Fruit fly (Drosophila melanogaster) whole organism, embryonic: Measurements from ENCODE around the gene Nelf-E.

Experiments
- Atf-2 ChIP-seq: fragments of 200-800 bp; sonication (Bioruptor generic); optimal IDR thresholded peaks from 2 replicates; lab custom pipeline; 2016; ENCODE audit warnings: missing biosample characterization, missing genetic modification characterization
- Awh ChIP-seq: fragments of 200-800 bp; sonication (Bioruptor generic); IDR thresholded peaks from 2 replicates; pipeline ENCODE4, ENCODE4 v1.3.6; 2022; ENCODE audit warnings: missing biosample characterization, missing genetic modification characterization
- CG10366 ChIP-seq: fragments of 200-800 bp; sonication (Bioruptor generic); IDR thresholded peaks from 2 replicates; pipeline ENCODE4 v1.3.6; 2022; ENCODE audit warnings: missing biosample characterization, missing genetic modification characterization
- CG10431 ChIP-seq: fragments of 200-800 bp; sonication (Bioruptor generic); optimal IDR thresholded peaks from 3 replicates; lab custom pipeline; 2018; ENCODE audit warnings: missing biosample characterization, mild to moderate bottlenecking, missing genetic modification characterization
- CG12071 ChIP-seq: fragments of 200-800 bp; sonication (Bioruptor generic); optimal IDR thresholded peaks from 3 replicates; lab custom pipeline; 2018; ENCODE audit warnings: missing biosample characterization, mild to moderate bottlenecking, missing genetic modification characterization
- CG14014 ChIP-seq: fragments of 200-800 bp; sonication (Bioruptor generic); IDR thresholded peaks from 2 replicates; pipeline ENCODE4 v1.3.6; 2022; ENCODE audit warnings: missing biosample characterization, missing genetic modification characterization
- CG15514 ChIP-seq: fragments of 200-800 bp; sonication (Bioruptor generic); optimal IDR thresholded peaks from 3 replicates; lab custom pipeline; 2017; ENCODE audit warnings: missing biosample characterization, missing genetic modification characterization, mild to moderate bottlenecking, moderate library complexity, missing genetic modification reagents
- CG1647 ChIP-seq: fragments of 200-800 bp; sonication (Bioruptor generic); optimal IDR thresholded peaks from 3 replicates; lab custom pipeline; 2016; ENCODE audit warnings: missing biosample characterization, missing genetic modification characterization
- CG18476 ChIP-seq: fragments of 200-800 bp; sonication (Bioruptor generic); optimal IDR thresholded peaks from 2 replicates; lab custom pipeline; 2016; ENCODE audit warnings: missing biosample characterization, mild to moderate bottlenecking, missing genetic modification characterization
- CG18764 ChIP-seq: fragments of 200-800 bp; sonication (Bioruptor generic); optimal IDR thresholded peaks from 3 replicates; lab custom pipeline; 2016; ENCODE audit warnings: missing biosample characterization, missing genetic modification characterization
- CG2120 ChIP-seq: fragments of 200-800 bp; sonication (Bioruptor generic); optimal IDR thresholded peaks from 3 replicates; lab custom pipeline; 2016; ENCODE audit warnings: missing biosample characterization, missing genetic modification characterization
- CG2199 ChIP-seq: fragments of 200-800 bp; sonication (Bioruptor generic); IDR thresholded peaks from 3 replicates; pipeline ENCODE4 v1.3.6; 2022; ENCODE audit warnings: missing biosample characterization, missing genetic modification characterization
- CG31224 ChIP-seq: fragments of 200-800 bp; sonication (Bioruptor generic); IDR thresholded peaks from 2 replicates; pipeline ENCODE4 v1.3.6; 2022; ENCODE audit warnings: missing biosample characterization, missing genetic modification characterization
- CG31441 ChIP-seq: fragments of 200-800 bp; sonication (Bioruptor generic); IDR thresholded peaks from 2 replicates; pipeline ENCODE4 v1.3.6; 2022; ENCODE audit warnings: missing biosample characterization, missing genetic modification characterization
- CG3163 ChIP-seq: fragments of 200-800 bp; sonication (Bioruptor generic); optimal IDR thresholded peaks from 3 replicates; lab custom pipeline; 2016; ENCODE audit warnings: missing biosample characterization, missing genetic modification characterization
- CG4328 ChIP-seq: fragments of 200-800 bp; sonication (Bioruptor generic); optimal IDR thresholded peaks from 3 replicates; lab custom pipeline; 2017; ENCODE audit warnings: missing biosample characterization, missing genetic modification reagents, missing genetic modification characterization
- CG5953 ChIP-seq: fragments of 200-800 bp; sonication (Bioruptor generic); IDR thresholded peaks from 2 replicates; pipeline ENCODE4 v1.3.6; 2022; ENCODE audit warnings: missing biosample characterization, missing genetic modification characterization
- CG8359 ChIP-seq: fragments of 200-800 bp; sonication (Bioruptor generic); optimal IDR thresholded peaks from 2 replicates; lab custom pipeline; 2017; ENCODE audit warnings: missing biosample characterization, mild to moderate bottlenecking, missing genetic modification characterization, borderline replicate concordance
- Dek ChIP-seq: fragments of 200-800 bp; sonication (Bioruptor generic); optimal IDR thresholded peaks from 3 replicates; lab custom pipeline; 2019; ENCODE audit warnings: missing biosample characterization, mild to moderate bottlenecking, missing genetic modification characterization, moderate library complexity
- Fer3 ChIP-seq: fragments of 200-800 bp; sonication (Bioruptor generic); optimal IDR thresholded peaks from 2 replicates; lab custom pipeline; 2018; ENCODE audit warnings: missing biosample characterization, mild to moderate bottlenecking, missing genetic modification characterization, moderate library complexity
- HLHmδ ChIP-seq: fragments of 200-800 bp; sonication (Bioruptor generic); optimal IDR thresholded peaks from 2 replicates; lab custom pipeline; 2018; ENCODE audit warnings: missing biosample characterization, mild to moderate bottlenecking, missing genetic modification characterization, moderate library complexity
- HmgD ChIP-seq: fragments of 200-800 bp; sonication (Bioruptor generic); optimal IDR thresholded peaks from 3 replicates; lab custom pipeline; 2016; ENCODE audit warnings: missing biosample characterization, missing genetic modification characterization
- Mes4 ChIP-seq: fragments of 200-800 bp; sonication (Bioruptor generic); optimal IDR thresholded peaks from 2 replicates; lab custom pipeline; 2016; ENCODE audit warnings: missing biosample characterization, missing genetic modification characterization
- NC2α ChIP-seq: fragments of 200-800 bp; sonication (Bioruptor generic); optimal IDR thresholded peaks from 2 replicates; lab custom pipeline; 2016; ENCODE audit warnings: missing biosample characterization, missing genetic modification characterization
- NK7.1 ChIP-seq: fragments of 200-800 bp; sonication (Bioruptor generic); optimal IDR thresholded peaks from 3 replicates; lab custom pipeline; 2016; ENCODE audit warnings: missing biosample characterization, missing genetic modification characterization
- Rfx ChIP-seq: fragments of 200-800 bp; sonication (Bioruptor generic); IDR thresholded peaks from 2 replicates; pipeline ENCODE4 v1.3.6; 2022; ENCODE audit warnings: missing biosample characterization, missing genetic modification characterization
- Sox102F ChIP-seq: fragments of 200-800 bp; sonication (Bioruptor generic); optimal IDR thresholded peaks from 2 replicates; lab custom pipeline; 2018; ENCODE audit warnings: missing biosample characterization, mild to moderate bottlenecking, missing genetic modification characterization, moderate library complexity
- Xrp1 ChIP-seq: fragments of 200-800 bp; sonication (Bioruptor generic); IDR thresholded peaks from 2 replicates; pipeline ENCODE4 v1.3.6; 2022; ENCODE audit warnings: missing biosample characterization, missing genetic modification characterization
- YL-1 ChIP-seq: fragments of 200-800 bp; sonication (Bioruptor generic); optimal IDR thresholded peaks from 3 replicates; lab custom pipeline; 2017; ENCODE audit warnings: missing biosample characterization, mild to moderate bottlenecking, missing genetic modification characterization
- ac ChIP-seq: fragments of 200-800 bp; sonication (Bioruptor generic); optimal IDR thresholded peaks from 3 replicates; lab custom pipeline; 2017; ENCODE audit warnings: missing biosample characterization, mild to moderate bottlenecking, missing genetic modification characterization
- ato ChIP-seq: fragments of 200-800 bp; sonication (Bioruptor generic); IDR thresholded peaks from 2 replicates; pipeline ENCODE4 v1.3.6; 2022; ENCODE audit warnings: missing biosample characterization, missing genetic modification characterization; ENCODE audit not compliant: partially characterized antibody
- bowl ChIP-seq: fragments of 200-800 bp; sonication (Bioruptor generic); IDR thresholded peaks from 2 replicates; pipeline ENCODE4 v1.3.6; 2022; ENCODE audit warnings: missing biosample characterization, missing genetic modification characterization
- disco-r ChIP-seq: fragments of 200-800 bp; sonication (Bioruptor generic); optimal IDR thresholded peaks from 2 replicates; lab custom pipeline; 2016; ENCODE audit warnings: missing biosample characterization, missing genetic modification characterization
- dpn ChIP-seq, 2 experiments: fragments of 200-800 bp; sonication (Bioruptor generic); optimal IDR thresholded peaks; 3 replicates each; lab custom pipeline; 2016; ENCODE audit warnings: missing biosample characterization in 2 of 2, missing genetic modification characterization in 2 of 2
- fru ChIP-seq: fragments of >200 bp; optimal IDR thresholded peaks from 2 replicates; lab custom pipeline; 2017
- gsb ChIP-seq: fragments of 200-800 bp; sonication (Bioruptor generic); IDR thresholded peaks from 2 replicates; pipeline ENCODE4 v1.3.6; 2022; ENCODE audit warnings: missing biosample characterization, missing genetic modification characterization
- hb ChIP-seq: fragments of 200-800 bp; sonication (Bioruptor generic); IDR thresholded peaks from 3 replicates; pipeline ENCODE4 v1.3.6; 2022; ENCODE audit warnings: missing biosample characterization, missing genetic modification characterization; ENCODE audit not compliant: partially characterized antibody
- lab ChIP-seq: fragments of 200-800 bp; sonication (Bioruptor generic); optimal IDR thresholded peaks from 3 replicates; lab custom pipeline; 2017; ENCODE audit warnings: missing biosample characterization, missing genetic modification characterization, mild to moderate bottlenecking, moderate library complexity, missing genetic modification reagents
- mam ChIP-seq: fragments of 200-800 bp; sonication (Bioruptor generic); optimal IDR thresholded peaks from 3 replicates; lab custom pipeline; 2016; ENCODE audit warnings: missing biosample characterization, missing genetic modification characterization
- nom ChIP-seq: fragments of 200-800 bp; sonication (Bioruptor generic); optimal IDR thresholded peaks from 2 replicates; lab custom pipeline; 2017; ENCODE audit warnings: missing biosample characterization, missing genetic modification characterization, mild to moderate bottlenecking, moderate library complexity, missing genetic modification reagents
- onecut ChIP-seq: fragments of 200-800 bp; sonication (Bioruptor generic); IDR thresholded peaks from 2 replicates; pipeline ENCODE4 v1.3.6; 2022; ENCODE audit warnings: missing biosample characterization, missing genetic modification characterization
- org-1 ChIP-seq: fragments of 200-800 bp; sonication (Bioruptor generic); optimal IDR thresholded peaks from 2 replicates; lab custom pipeline; 2017; ENCODE audit warnings: missing biosample characterization, missing genetic modification characterization
- pnt ChIP-seq: fragments of 200-800 bp; sonication (Bioruptor generic); optimal IDR thresholded peaks from 3 replicates; lab custom pipeline; 2016; ENCODE audit warnings: missing biosample characterization, missing genetic modification characterization
- prd ChIP-seq, 3 experiments: fragments of >200 bp in 2 of 3; fragments of 200-800 bp in 1 of 3; sonication (Bioruptor generic) in 1 of 3; optimal IDR thresholded peaks in 2 of 3; IDR thresholded peaks in 1 of 3; 2 replicates in 2 of 3; 3 replicates in 1 of 3; pipeline versions ENCODE4 v1.3.6 to Lab custom; 2017 to 2022; ENCODE audit warnings: missing biosample characterization in 1 of 3, missing genetic modification characterization in 1 of 3
- psq ChIP-seq: fragments of 200-800 bp; sonication (Bioruptor generic); optimal IDR thresholded peaks from 2 replicates; lab custom pipeline; 2017; ENCODE audit warnings: missing biosample characterization, missing genetic modification characterization
- row ChIP-seq: fragments of 200-800 bp; sonication (Bioruptor generic); IDR thresholded peaks from 3 replicates; pipeline ENCODE4 v1.3.6; 2022; ENCODE audit warnings: missing biosample characterization, missing genetic modification characterization
- tio ChIP-seq: fragments of 200-800 bp; sonication (Bioruptor generic); optimal IDR thresholded peaks from 2 replicates; lab custom pipeline; 2017; ENCODE audit warnings: missing biosample characterization, missing genetic modification characterization, inconsistent platforms
- wdn ChIP-seq: fragments of 200-800 bp; sonication (Bioruptor generic); IDR thresholded peaks from 2 replicates; pipeline ENCODE4 v1.3.6; 2022; ENCODE audit warnings: missing biosample characterization, missing genetic modification characterization

Nelf-E gene

DNA sequence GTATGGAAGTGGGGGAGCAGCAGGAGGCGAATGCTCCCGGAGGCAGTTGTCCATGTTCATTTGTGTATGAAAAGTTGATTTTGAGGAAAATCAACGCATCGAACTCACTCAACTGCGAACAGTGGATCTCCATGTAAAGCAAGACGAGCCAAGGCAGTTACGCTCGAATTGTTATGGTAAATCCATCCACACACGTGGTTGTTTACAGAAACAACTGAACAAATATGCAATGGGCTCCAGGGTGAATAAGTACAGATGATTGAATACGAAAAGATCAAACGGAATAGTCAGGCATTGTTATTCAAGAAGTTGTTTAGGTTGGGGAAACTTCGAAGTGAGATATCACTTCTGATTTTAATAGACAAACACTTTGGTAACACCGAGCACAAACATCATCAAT lies 16.6 kb downstream of the Nelf-E start (continued):
- TF ChIP-seq CG8359 (GFP tag; lab: Kevin White, UChicago) (no peak), wdn (GFP tag; lab: Robert Waterston, UW) (peak; percentile 25; the same call in 1 of the 2 replicates), pnt (GFP tag; lab: Kevin White, UChicago) (peak; percentile 12), Xrp1 (no peak), CG31441 (GFP tag; lab: Robert Waterston, UW) (no peak), onecut (GFP tag; lab: Robert Waterston, UW) (peak; percentile 23; the same call in 1 of the 2 replicates), CG12071 (peak; percentile 75), CG18476 (GFP tag; lab: Kevin White, UChicago) (peak; percentile 11), lab (GFP tag; lab: Kevin White, UChicago) (peak; percentile 82), CG3163 (no peak), hb (GFP tag; lab: Robert Waterston, UW) (no peak), Awh (GFP tag; lab: Robert Waterston, UW) (peak; percentile 60), disco-r (peak; percentile 37), bowl (GFP tag; lab: Robert Waterston, UW) (peak; percentile 34; the same call in 1 of the 2 replicates), row (GFP tag; lab: Robert Waterston, UW) (no peak), CG10431 (GFP tag; lab: Kevin White, UChicago) (no peak), CG5953 (no peak), mam (GFP tag; lab: Kevin White, UChicago) (peak; percentile 4), YL-1 (GFP tag; lab: Kevin White, UChicago) (no peak), CG14014 (GFP tag; lab: Robert Waterston, UW) (peak; percentile 45; the same call in 1 of the 2 replicates), NK7.1 (peak; percentile 49), CG2199 (GFP tag; lab: Robert Waterston, UW) (no peak), HLHmδ (GFP tag; lab: Kevin White, UChicago) (no peak), CG18764 (GFP tag; lab: Kevin White, UChicago) (peak; percentile 26), CG10366 (GFP tag; lab: Robert Waterston, UW) (no peak), org-1 (GFP tag; lab: Kevin White, UChicago) (peak; percentile 68), CG15514 (GFP tag; lab: Kevin White, UChicago) (peak; percentile 68), dpn (GFP tag; optimal IDR thresholded peaks at IDR 0.05; lab: Kevin White, UChicago) (peak in 1 of 2 experiments; percentile 30), CG31224 (GFP tag; lab: Robert Waterston, UW) (no peak), CG1647 (GFP tag; lab: Kevin White, UChicago) (peak; percentile 39), psq (GFP tag; lab: Kevin White, UChicago) (no peak), nom (GFP tag; lab: Kevin White, UChicago) (no peak), CG4328 (GFP tag; lab: Kevin White, UChicago) (peak; percentile 23), Atf-2 (no peak), fru (lab: Kevin White, UChicago) (no peak), Dek (tag; lab: Kevin White, UChicago) (peak; percentile 34), Mes4 (GFP tag; lab: Kevin White, UChicago) (peak; percentile 11), ato (GFP tag; lab: Robert Waterston, UW) (no peak), NC2α (peak; percentile 13), Sox102F (GFP tag; lab: Kevin White, UChicago) (peak; percentile 22), tio (GFP tag; lab: Kevin White, UChicago) (peak; percentile 45), HmgD (GFP tag; lab: Kevin White, UChicago) (no peak), gsb (GFP tag; lab: Robert Waterston, UW) (peak; percentile 31; the same call in 1 of the 2 replicates), prd (optimal IDR thresholded peaks at IDR 0.05; lab: Kevin White, UChicago) (no peak), prd (GFP tag; IDR thresholded peaks at IDR 0.05; lab: Robert Waterston, UW) (no peak), ac (GFP tag; lab: Kevin White, UChicago) (no peak), CG2120 (GFP tag; lab: Kevin White, UChicago) (peak; percentile 22), Rfx (peak; percentile 52; the same call in 1 of the 2 replicates), Fer3 (tag; lab: Kevin White, UChicago) (peak; percentile 42)
